Fruit fly (Drosophila melanogaster) whole organism, embryonic: ENCODE measurements around the gene SC35.
A peak's percentile ranks its signal among the peaks of the same experiment; 100 is the strongest.

Experiments used
- Atf3 ChIP-seq: fragments of 200-800 bp; sonication (Bioruptor generic); optimal IDR thresholded peaks from 3 replicates; lab custom pipeline; 2016; ENCODE audit warnings: missing biosample characterization, missing genetic modification characterization
- Bgb ChIP-seq: fragments of 200-800 bp; sonication (Bioruptor generic); IDR thresholded peaks from 2 replicates; pipeline ENCODE4 v1.3.6; 2022; ENCODE audit warnings: missing biosample characterization, missing genetic modification characterization; ENCODE audit not compliant: partially characterized antibody
- CG10366 ChIP-seq: fragments of 200-800 bp; sonication (Bioruptor generic); IDR thresholded peaks from 2 replicates; pipeline ENCODE4 v1.3.6; 2022; ENCODE audit warnings: missing biosample characterization, missing genetic modification characterization
- CG11504 ChIP-seq: fragments of 200-800 bp; sonication (Bioruptor generic); optimal IDR thresholded peaks from 3 replicates; lab custom pipeline; 2019; ENCODE audit warnings: missing biosample characterization, mild to moderate bottlenecking, missing genetic modification characterization, moderate library complexity
- CG11696 ChIP-seq: fragments of 200-800 bp; sonication (Bioruptor generic); IDR thresholded peaks from 2 replicates; pipeline ENCODE4 v1.3.6; 2022; ENCODE audit warnings: missing biosample characterization, missing genetic modification characterization
- CG12155 ChIP-seq: fragments of 200-800 bp; sonication (Bioruptor generic); optimal IDR thresholded peaks from 3 replicates; lab custom pipeline; 2016; ENCODE audit warnings: missing biosample characterization, missing genetic modification characterization
- CG12942 ChIP-seq: fragments of 200-800 bp; sonication (Bioruptor generic); optimal IDR thresholded peaks from 3 replicates; lab custom pipeline; 2016; ENCODE audit warnings: missing biosample characterization, missing genetic modification characterization
- CG18599 ChIP-seq: fragments of 200-800 bp; sonication (Bioruptor generic); optimal IDR thresholded peaks from 3 replicates; lab custom pipeline; 2017; ENCODE audit warnings: missing biosample characterization, missing genetic modification characterization, mild to moderate bottlenecking, moderate library complexity, missing genetic modification reagents
- CG2129 ChIP-seq: fragments of 200-800 bp; sonication (Bioruptor generic); IDR thresholded peaks from 2 replicates; pipeline ENCODE4 v1.3.6; 2022; ENCODE audit warnings: missing biosample characterization, missing genetic modification characterization; ENCODE audit not compliant: partially characterized antibody
- CG3163 ChIP-seq: fragments of 200-800 bp; sonication (Bioruptor generic); optimal IDR thresholded peaks from 3 replicates; lab custom pipeline; 2016; ENCODE audit warnings: missing biosample characterization, missing genetic modification characterization
- CG4282 ChIP-seq: fragments of 200-800 bp; sonication (Bioruptor generic); optimal IDR thresholded peaks from 2 replicates; lab custom pipeline; 2016; ENCODE audit warnings: missing biosample characterization, missing genetic modification characterization
- CG5180 ChIP-seq: fragments of 200-800 bp; sonication (Bioruptor generic); optimal IDR thresholded peaks from 3 replicates; lab custom pipeline; 2017; ENCODE audit warnings: missing biosample characterization, missing genetic modification characterization, mild to moderate bottlenecking, moderate library complexity, missing genetic modification reagents
- CG6272 ChIP-seq: fragments of 200-800 bp; sonication (Bioruptor generic); IDR thresholded peaks from 2 replicates; pipeline ENCODE4 v1.3.6; 2022; ENCODE audit warnings: missing biosample characterization, missing genetic modification characterization
- CG6654 ChIP-seq: fragments of 200-800 bp; sonication (Bioruptor generic); optimal IDR thresholded peaks from 2 replicates; lab custom pipeline; 2017; ENCODE audit warnings: missing biosample characterization, mild to moderate bottlenecking, missing genetic modification characterization
- CG6689 ChIP-seq: fragments of 200-800 bp; sonication (Bioruptor generic); IDR thresholded peaks from 2 replicates; pipeline ENCODE4 v1.3.6; 2022; ENCODE audit warnings: missing biosample characterization, missing genetic modification characterization
- CG6813 ChIP-seq: fragments of 200-800 bp; sonication (Bioruptor generic); optimal IDR thresholded peaks from 2 replicates; lab custom pipeline; 2017; ENCODE audit warnings: missing biosample characterization, missing genetic modification characterization, mild to moderate bottlenecking, moderate library complexity, missing genetic modification reagents
- CG8944 ChIP-seq: fragments of 200-800 bp; sonication (Bioruptor generic); optimal IDR thresholded peaks from 3 replicates; lab custom pipeline; 2016; ENCODE audit warnings: missing biosample characterization, missing genetic modification characterization
- CG9215 ChIP-seq: fragments of 200-800 bp; sonication (Bioruptor generic); IDR thresholded peaks from 2 replicates; pipeline ENCODE4 v1.3.6; 2022; ENCODE audit warnings: missing biosample characterization, missing genetic modification characterization
- CrebB ChIP-seq: fragments of 200-800 bp; sonication (Bioruptor generic); optimal IDR thresholded peaks from 3 replicates; lab custom pipeline; 2018; ENCODE audit warnings: missing biosample characterization, mild to moderate bottlenecking, missing genetic modification characterization
- Dip2 ChIP-seq: fragments of 200-800 bp; sonication (Bioruptor generic); IDR thresholded peaks from 2 replicates; pipeline ENCODE4 v1.3.6; 2022; ENCODE audit warnings: missing biosample characterization, missing genetic modification characterization
- Ets65A ChIP-seq: fragments of 200-800 bp; sonication (Bioruptor generic); peaks from one replicate; lab custom pipeline; 2016; ENCODE audit warnings: missing biosample characterization, missing genetic modification characterization
- Fer1 ChIP-seq: fragments of 200-800 bp; sonication (Bioruptor generic); optimal IDR thresholded peaks from 2 replicates; lab custom pipeline; 2017; ENCODE audit warnings: missing biosample characterization, mild to moderate bottlenecking, missing genetic modification characterization
- Gsc ChIP-seq: fragments of 200-800 bp; sonication (Bioruptor generic); IDR thresholded peaks from 2 replicates; pipeline ENCODE4 v1.3.6; 2022; ENCODE audit warnings: missing biosample characterization, missing genetic modification characterization
- HLH3B ChIP-seq: fragments of 200-800 bp; sonication (Bioruptor generic); IDR thresholded peaks from 2 replicates; pipeline ENCODE4 v1.3.6; 2022; ENCODE audit warnings: missing biosample characterization, missing genetic modification characterization
- MBD-R2 ChIP-seq: fragments of 200-800 bp; sonication (Bioruptor generic); IDR thresholded peaks from 2 replicates; pipeline ENCODE4 v1.3.6; 2022; ENCODE audit warnings: missing biosample characterization, missing genetic modification characterization
- Mrtf ChIP-seq: fragments of 200-800 bp; sonication (Bioruptor generic); IDR thresholded peaks from 3 replicates; pipeline ENCODE4 v1.3.6; 2022; ENCODE audit warnings: missing biosample characterization, missing genetic modification characterization
- NK7.1 ChIP-seq: fragments of 200-800 bp; sonication (Bioruptor generic); optimal IDR thresholded peaks from 3 replicates; lab custom pipeline; 2016; ENCODE audit warnings: missing biosample characterization, missing genetic modification characterization
- Usf ChIP-seq: fragments of 200-800 bp; sonication (Bioruptor generic); optimal IDR thresholded peaks from 2 replicates; lab custom pipeline; 2017; ENCODE audit warnings: missing genotype, missing biosample characterization, missing genetic modification characterization
- cg ChIP-seq: fragments of 200-800 bp; sonication (Bioruptor generic); optimal IDR thresholded peaks from 3 replicates; lab custom pipeline; 2019; ENCODE audit warnings: missing biosample characterization, mild to moderate bottlenecking, missing genetic modification characterization, moderate library complexity
- da ChIP-seq: fragments of 200-800 bp; sonication (Bioruptor generic); optimal IDR thresholded peaks from 2 replicates; lab custom pipeline; 2016; ENCODE audit warnings: missing biosample characterization, missing genetic modification characterization
- danr ChIP-seq: fragments of 200-800 bp; sonication (Bioruptor generic); IDR thresholded peaks from 2 replicates; pipeline ENCODE4 v1.3.6; 2022; ENCODE audit warnings: missing biosample characterization, missing genetic modification characterization
- dati ChIP-seq: fragments of 200-800 bp; sonication (Bioruptor generic); IDR thresholded peaks from 2 replicates; pipeline ENCODE4 v1.3.6; 2022; ENCODE audit warnings: missing biosample characterization, missing genetic modification characterization
- gem ChIP-seq: fragments of 200-800 bp; sonication (Bioruptor generic); optimal IDR thresholded peaks from 2 replicates; lab custom pipeline; 2019; ENCODE audit warnings: missing biosample characterization, mild to moderate bottlenecking, missing genetic modification characterization, moderate library complexity
- gfzf ChIP-seq: fragments of 200-800 bp; sonication (Bioruptor generic); optimal IDR thresholded peaks from 2 replicates; lab custom pipeline; 2016; ENCODE audit warnings: missing biosample characterization, mild to moderate bottlenecking, missing genetic modification characterization, moderate library complexity
- gro ChIP-seq: fragments of 200-800 bp; sonication (Bioruptor generic); optimal IDR thresholded peaks from 2 replicates; lab custom pipeline; 2016; ENCODE audit warnings: missing biosample characterization, missing genetic modification characterization
- hkb ChIP-seq, 2 experiments: fragments of 200-800 bp in 1 of 2; fragments of >200 bp in 1 of 2; sonication (Bioruptor generic) in 1 of 2; IDR thresholded peaks in 1 of 2; optimal IDR thresholded peaks in 1 of 2; 2 replicates each; pipeline versions ENCODE4 v1.3.6 to Lab custom; 2017 to 2022; ENCODE audit warnings: missing biosample characterization in 1 of 2, missing genetic modification characterization in 1 of 2
- lab ChIP-seq: fragments of 200-800 bp; sonication (Bioruptor generic); optimal IDR thresholded peaks from 3 replicates; lab custom pipeline; 2017; ENCODE audit warnings: missing biosample characterization, missing genetic modification characterization, mild to moderate bottlenecking, moderate library complexity, missing genetic modification reagents
- mam ChIP-seq: fragments of 200-800 bp; sonication (Bioruptor generic); optimal IDR thresholded peaks from 3 replicates; lab custom pipeline; 2016; ENCODE audit warnings: missing biosample characterization, missing genetic modification characterization
- p53 ChIP-seq: fragments of 200-800 bp; sonication (Bioruptor generic); optimal IDR thresholded peaks from 2 replicates; lab custom pipeline; 2016; ENCODE audit warnings: missing biosample characterization, missing genetic modification characterization
- pita ChIP-seq: fragments of 200-800 bp; sonication (Bioruptor generic); optimal IDR thresholded peaks from 2 replicates; lab custom pipeline; 2017; ENCODE audit warnings: missing biosample characterization, mild to moderate bottlenecking, missing genetic modification characterization
- ranshi ChIP-seq: fragments of 200-800 bp; sonication (Bioruptor generic); IDR thresholded peaks from 2 replicates; pipeline ENCODE4 v1.3.6; 2022; ENCODE audit warnings: missing biosample characterization, missing genetic modification characterization
- salm ChIP-seq: fragments of 200-800 bp; sonication (Bioruptor generic); optimal IDR thresholded peaks from 2 replicates; lab custom pipeline; 2018; ENCODE audit warnings: missing biosample characterization, mild to moderate bottlenecking, missing genetic modification characterization
- schlank ChIP-seq: fragments of 200-800 bp; sonication (Bioruptor generic); optimal IDR thresholded peaks from 2 replicates; lab custom pipeline; 2018; ENCODE audit warnings: missing biosample characterization, mild to moderate bottlenecking, missing genetic modification characterization
- scrt ChIP-seq: fragments of 200-800 bp; sonication (Bioruptor generic); optimal IDR thresholded peaks from 2 replicates; lab custom pipeline; 2018; ENCODE audit warnings: missing biosample characterization, mild to moderate bottlenecking, missing genetic modification characterization, moderate library complexity
- sd ChIP-seq: fragments of 200-800 bp; sonication (Bioruptor generic); optimal IDR thresholded peaks from 3 replicates; lab custom pipeline; 2018; ENCODE audit warnings: missing biosample characterization, mild to moderate bottlenecking, missing genetic modification characterization, moderate library complexity
- shn ChIP-seq: fragments of 200-800 bp; sonication (Bioruptor generic); optimal IDR thresholded peaks from 3 replicates; lab custom pipeline; 2016; ENCODE audit warnings: missing biosample characterization, missing genetic modification characterization
- sob ChIP-seq: fragments of 200-800 bp; sonication (Bioruptor generic); IDR thresholded peaks from 2 replicates; pipeline ENCODE4 v1.3.6; 2022; ENCODE audit warnings: missing biosample characterization, missing genetic modification characterization
- tgo ChIP-seq: fragments of 200-800 bp; sonication (Bioruptor generic); IDR thresholded peaks from 3 replicates; pipeline ENCODE4 v1.3.6; 2022; ENCODE audit warnings: missing biosample characterization, missing genetic modification characterization
- trem ChIP-seq: fragments of 200-800 bp; optimal IDR thresholded peaks from 3 replicates; lab custom pipeline; 2019; ENCODE audit warnings: missing biosample characterization, mild to moderate bottlenecking, missing genetic modification characterization, moderate library complexity
- unpg ChIP-seq: fragments of 200-800 bp; sonication (Bioruptor generic); optimal IDR thresholded peaks from 3 replicates; lab custom pipeline; 2018; ENCODE audit warnings: missing biosample characterization, mild to moderate bottlenecking, missing genetic modification characterization, moderate library complexity
- wor ChIP-seq: fragments of 200-800 bp; sonication (Bioruptor generic); IDR thresholded peaks from 2 replicates; pipeline ENCODE4 v1.3.6; 2022; ENCODE audit warnings: missing biosample characterization, missing genetic modification characterization
- zfh1 ChIP-seq: fragments of 200-800 bp; sonication (Bioruptor generic); IDR thresholded peaks from 3 replicates; pipeline ENCODE4 v1.3.6; 2022; ENCODE audit warnings: missing biosample characterization, missing genetic modification characterization

SC35 gene

DNA sequence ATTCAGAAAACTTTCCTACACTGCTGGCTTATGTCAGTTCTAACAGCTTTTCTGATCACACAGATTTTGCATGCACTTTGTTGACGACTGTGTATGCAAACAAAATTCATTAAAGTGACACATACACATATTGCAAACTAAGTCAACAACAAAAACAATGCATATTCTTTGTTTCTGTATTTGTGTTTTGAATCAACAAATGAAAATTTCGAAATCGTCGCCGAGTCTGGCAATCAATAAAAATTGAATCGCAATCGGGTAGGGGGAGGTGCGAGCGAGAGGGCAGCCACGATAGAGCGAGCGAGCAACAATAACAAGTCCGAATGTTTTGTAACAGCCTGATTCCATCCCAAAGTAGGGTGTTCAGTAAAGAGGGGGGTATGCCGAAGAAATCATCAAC, 28.6 kb upstream of the SC35 start (continued):
- TF ChIP-seq p53 (GFP tag; lab: Kevin White, UChicago) (no peak), scrt (GFP tag; lab: Kevin White, UChicago) (peak; percentile 8), Fer1 (GFP tag; lab: Kevin White, UChicago) (peak; percentile 66), hkb (optimal IDR thresholded peaks at IDR 0.05; lab: Kevin White, UChicago) (no peak), hkb (GFP tag; IDR thresholded peaks at IDR 0.05; lab: Robert Waterston, UW) (no peak; the same call in 1 of the 2 replicates), sd (tag; lab: Kevin White, UChicago) (peak; percentile 7), tgo (no peak), CG9215 (GFP tag; lab: Robert Waterston, UW) (no peak), CG6689 (GFP tag; lab: Robert Waterston, UW) (no peak), gem (tag; lab: Kevin White, UChicago) (no peak), CG11504 (tag; lab: Kevin White, UChicago) (peak; percentile 18), Bgb (GFP tag; lab: Robert Waterston, UW) (no peak), lab (GFP tag; lab: Kevin White, UChicago) (peak; percentile 53), zfh1 (GFP tag; lab: Robert Waterston, UW) (no peak), gro (GFP tag; lab: Kevin White, UChicago) (no peak), Mrtf (no peak), ranshi (GFP tag; lab: Robert Waterston, UW) (no peak), CG10366 (GFP tag; lab: Robert Waterston, UW) (no peak), da (GFP tag; lab: Kevin White, UChicago) (no peak), NK7.1 (GFP tag; lab: Kevin White, UChicago) (no peak), trem (no peak), CG4282 (no peak), Atf3 (no peak), Usf (no peak), unpg (GFP tag; lab: Kevin White, UChicago) (peak; percentile 19), CG3163 (GFP tag; lab: Kevin White, UChicago) (no peak), CG6654 (GFP tag; lab: Kevin White, UChicago) (no peak), CG6813 (GFP tag; lab: Kevin White, UChicago) (peak; percentile 33), Ets65A (no peak), CG6272 (no peak), pita (GFP tag; lab: Kevin White, UChicago) (no peak), CG12155 (GFP tag; lab: Kevin White, UChicago) (no peak), gfzf (GFP tag; lab: Kevin White, UChicago) (no peak), CrebB (tag; lab: Kevin White, UChicago) (peak; percentile 8), CG11696 (GFP tag; lab: Robert Waterston, UW) (no peak; the same call in 1 of the 2 replicates), schlank (tag; lab: Kevin White, UChicago) (peak; percentile 2), CG18599 (peak; percentile 64), cg (GFP tag; lab: Kevin White, UChicago) (no peak), CG5180 (peak; percentile 7), Gsc (GFP tag; lab: Robert Waterston, UW) (no peak), danr (GFP tag; lab: Robert Waterston, UW) (no peak), sob (no peak; the same call in 1 of the 2 replicates), HLH3B (GFP tag; lab: Robert Waterston, UW) (no peak), CG8944 (GFP tag; lab: Kevin White, UChicago) (peak; percentile 11), CG2129 (GFP tag; lab: Robert Waterston, UW) (no peak), MBD-R2 (GFP tag; lab: Robert Waterston, UW) (no peak), mam (GFP tag; lab: Kevin White, UChicago) (no peak), dati (GFP tag; lab: Robert Waterston, UW) (no peak), Dip2 (GFP tag; lab: Robert Waterston, UW) (no peak), shn (GFP tag; lab: Kevin White, UChicago) (no peak), wor (GFP tag; lab: Robert Waterston, UW) (no peak), CG12942 (GFP tag; lab: Kevin White, UChicago) (no peak), salm (tag; lab: Kevin White, UChicago) (no peak)
